Worm (Caenorhabditis elegans) whole organism, late embryonic: ENCODE results near the gene rif-1.2.

Source experiments
- ceh-6 ChIP-seq: fragments of 200-800 bp; sonication (Bioruptor generic); optimal IDR thresholded peaks from 2 replicates; lab custom pipeline; 2018; ENCODE audit warnings: mild to moderate bottlenecking, missing genetic modification characterization, missing compliant biosample characterization
- madf-2 ChIP-seq: sonication (generic microtip); optimal IDR thresholded peaks from 2 replicates; lab custom pipeline; 2017; ENCODE audit warnings: missing genetic modification characterization, missing compliant biosample characterization
- pha-4 ChIP-seq: fragments of 150-350 bp; optimal IDR thresholded peaks from 2 replicates; lab custom pipeline; 2018; ENCODE audit warnings: missing biosample characterization, missing genetic modification reagents, missing genetic modification characterization
- zip-5 ChIP-seq: sonication (generic microtip); optimal IDR thresholded peaks from 2 replicates; lab custom pipeline; 2016; ENCODE audit warnings: missing genetic modification characterization, missing compliant biosample characterization

ce11 chrX:12320737-12321136, 50.5 kb downstream of the rif-1.2 start, which contains the start of gene ceh-40:
- TF ChIP-seq pha-4 (tag; lab: Kevin White, UChicago) (no peak), ceh-6 (GFP tag; lab: Kevin White, UChicago) (no peak), zip-5 (no peak), madf-2 (no peak)
